Worm (Caenorhabditis elegans) whole organism, dauer: ENCODE data around the gene srt-73.

Source experiments
- unc-62 ChIP-seq: sonication (generic microtip); optimal IDR thresholded peaks from 2 replicates; lab custom pipeline; 2017; ENCODE audit warnings: missing biosample characterization, missing genetic modification reagents, missing genetic modification characterization

The srt-73 gene

ce11 chrIV:7879017-7879416, at the start of gene srt-73:
Gene srt-73 (plus strand): TSS chrIV:7879317.
- TF ChIP-seq unc-62 (GFP tag; lab: Kevin White, UChicago), result no peak

DNA sequence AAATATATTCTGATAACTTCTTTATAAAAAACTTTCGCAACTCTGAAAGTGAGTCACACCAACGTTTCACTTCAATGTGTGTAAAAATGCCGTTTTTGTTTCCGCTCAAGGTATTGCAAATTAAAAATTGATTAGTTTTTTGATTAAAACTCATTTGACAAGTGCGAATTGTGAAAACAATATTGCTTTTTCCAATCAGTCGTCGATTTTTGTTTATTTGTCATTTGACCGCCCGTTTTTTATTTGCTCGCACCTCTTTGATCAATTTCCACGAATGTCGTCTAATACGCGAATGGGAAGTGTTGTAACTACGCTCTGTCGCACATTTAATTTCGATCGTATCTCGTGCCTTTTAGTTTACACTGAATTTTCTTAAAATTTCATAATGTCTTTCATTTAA, 49.0 kb upstream of the srt-73 start, which contains the start of gene mvb-12:
Gene mvb-12, plus strand, starts transcription at position 375 of the 400 bp plus-strand sequence.
- no peak for TF ChIP-seq unc-62 (GFP tag; lab: Kevin White, UChicago)

DNA sequence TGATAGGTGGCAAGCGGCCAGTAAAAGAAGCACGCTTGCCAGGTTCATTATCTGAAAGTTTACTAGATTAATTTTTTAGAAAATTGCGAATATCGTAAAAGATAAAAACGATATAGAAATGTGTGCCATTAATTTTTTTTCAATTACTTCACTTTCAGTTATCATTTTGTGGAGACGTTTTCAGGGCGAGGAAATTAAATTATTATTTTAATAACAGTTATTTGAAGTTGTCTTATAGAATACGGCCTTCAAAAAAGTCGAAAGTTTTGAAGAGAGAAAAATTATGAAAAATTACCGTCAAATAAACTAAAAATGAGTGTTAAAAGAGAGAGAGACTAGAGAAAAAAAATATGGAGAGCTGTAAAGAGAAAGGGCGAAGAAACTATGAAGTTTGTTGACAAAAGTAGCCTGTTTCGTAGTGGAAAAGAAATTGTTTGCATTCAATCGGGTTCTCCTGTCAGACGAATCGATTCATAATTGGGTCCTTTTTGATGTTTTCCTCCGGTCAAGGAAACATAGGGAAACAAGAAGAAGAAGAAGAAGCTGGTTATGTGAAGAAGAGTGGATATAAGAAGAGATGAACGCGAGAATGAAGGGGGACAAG, 44.4 kb upstream of the srt-73 start, which contains the start of gene erp-44.2:
Gene erp-44.2, minus strand, starts transcription at position 51 of the 604 bp plus-strand sequence.
- TF ChIP-seq unc-62 (GFP tag; lab: Kevin White, UChicago), result no peak

DNA sequence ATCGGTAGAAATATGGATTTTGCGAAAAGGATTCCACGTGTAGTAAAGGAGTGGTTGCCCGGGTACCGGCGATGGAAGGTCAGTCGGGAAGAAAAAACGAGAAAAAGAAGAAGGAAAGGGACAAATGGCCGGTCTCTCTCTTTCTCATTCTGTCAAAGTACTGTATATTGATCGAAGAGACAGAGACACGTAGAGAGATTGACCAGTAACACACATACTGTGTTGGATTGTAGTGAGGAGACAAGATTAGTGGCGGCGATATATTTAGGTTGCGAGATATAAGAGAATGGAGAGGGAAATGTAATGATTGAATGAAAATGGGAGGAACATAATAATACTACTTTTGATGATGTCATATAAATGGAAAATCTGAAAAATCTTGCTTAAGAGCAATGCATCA, 43.1 kb upstream of the srt-73 start:
- TF ChIP-seq unc-62 (GFP tag; lab: Kevin White, UChicago), result no peak

DNA sequence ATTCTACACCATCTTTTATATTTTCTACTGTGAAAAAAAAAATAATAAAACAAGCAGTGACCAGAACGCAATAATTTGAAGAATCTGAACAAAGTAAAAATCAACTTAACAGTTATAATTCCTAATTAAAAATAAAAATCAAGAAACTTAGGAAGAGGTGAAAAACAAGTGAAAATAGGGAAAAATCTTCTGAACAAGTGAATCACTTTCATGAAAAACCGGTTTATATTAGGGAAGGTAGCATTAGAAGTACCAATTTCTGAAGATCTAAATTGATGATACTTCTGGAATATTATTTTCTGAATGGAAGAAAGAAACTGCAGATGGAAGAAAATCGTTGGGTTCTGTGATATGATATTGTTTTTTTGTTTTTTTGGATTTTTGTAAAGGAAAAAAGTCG, 42.6 kb upstream of the srt-73 start:
- TF ChIP-seq unc-62 (GFP tag; lab: Kevin White, UChicago), result no peak

- TF ChIP-seq unc-62 (GFP tag; lab: Kevin White, UChicago), result no peak
Observed at ce11 chrIV:7838426-7838825, 40.7 kb upstream of the srt-73 start, which contains the start of gene C06A6.7. Gene C06A6.7 (minus strand): TSS chrIV:7838526.

- TF ChIP-seq unc-62 (GFP tag; lab: Kevin White, UChicago), result no peak
Observed at ce11 chrIV:7839923-7840322, 39.2 kb upstream of the srt-73 start.

ce11 chrIV:7841218-7841617, 37.9 kb upstream of the srt-73 start:
- no peak for TF ChIP-seq unc-62 (GFP tag; lab: Kevin White, UChicago)

ce11 chrIV:7844333-7844973, 34.7 kb upstream of the srt-73 start:
- TF ChIP-seq unc-62 (GFP tag; lab: Kevin White, UChicago), result no peak

- TF ChIP-seq unc-62 (GFP tag; lab: Kevin White, UChicago), result no peak
Observed at ce11 chrIV:7845585-7845984, 33.5 kb upstream of the srt-73 start.

- no peak for TF ChIP-seq unc-62 (GFP tag; lab: Kevin White, UChicago)
Observed at ce11 chrIV:7846386-7846785, 32.7 kb upstream of the srt-73 start, which contains the start of gene C06A6.2. Gene C06A6.2 (plus strand): TSS chrIV:7846622.

- no peak for TF ChIP-seq unc-62 (GFP tag; lab: Kevin White, UChicago)
Observed at ce11 chrIV:7849235-7849634, 29.9 kb upstream of the srt-73 start.

- TF ChIP-seq unc-62 (GFP tag; lab: Kevin White, UChicago), result no peak
Observed at ce11 chrIV:7850329-7850728, 28.8 kb upstream of the srt-73 start.

DNA sequence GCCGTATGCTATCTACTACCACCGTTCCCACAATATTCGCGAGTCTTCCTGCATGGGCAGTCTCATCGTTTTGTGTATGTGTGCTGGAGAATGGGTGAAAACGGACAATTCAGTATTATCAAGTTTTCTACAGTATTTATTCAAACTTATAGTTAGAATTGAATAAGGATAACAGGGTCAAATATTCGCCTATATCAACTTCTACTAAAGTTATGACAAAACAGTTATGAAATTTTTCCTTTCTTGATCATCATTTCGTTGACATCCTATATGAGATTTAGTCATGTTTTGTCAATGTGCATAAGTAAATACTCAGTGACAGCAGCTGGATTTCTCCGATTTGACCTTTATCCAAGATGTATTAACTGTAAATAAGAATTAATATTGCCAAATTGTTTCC, 27.8 kb upstream of the srt-73 start:
- TF ChIP-seq unc-62 (GFP tag; lab: Kevin White, UChicago), result no peak

- no peak for TF ChIP-seq unc-62 (GFP tag; lab: Kevin White, UChicago)
Observed at ce11 chrIV:7868607-7869006, 10.5 kb upstream of the srt-73 start, which contains the start of gene flp-10. Gene flp-10 (plus strand): TSS chrIV:7868907.

ce11 chrIV:7870451-7870850, 8.7 kb upstream of the srt-73 start, which contains the start of gene T06C10.3:
Gene T06C10.3 (plus strand): TSS chrIV:7870751.
- no peak for TF ChIP-seq unc-62 (GFP tag; lab: Kevin White, UChicago)

- no peak for TF ChIP-seq unc-62 (GFP tag; lab: Kevin White, UChicago)
Observed at ce11 chrIV:7877255-7877654, 1.9 kb upstream of the srt-73 start.
